Worm (Caenorhabditis elegans): Measurements from ENCODE around the gene ncs-7.
"Not testable (repeated sequence)": the region's sequence is repeated elsewhere in the genome, so short reads cannot be mapped to it uniquely, and the experiment has no call there.

The ncs-7 gene

ce11 chrX:17614245-17614644 is at the start of gene ncs-7:
TSS of gene ncs-7 (plus strand) at chrX:17614545.
- no peak for TF ChIP-seq unc-62 (GFP tag; optimal IDR thresholded peaks at IDR 0.05)

- no peak for TF ChIP-seq unc-62 (GFP tag; optimal IDR thresholded peaks at IDR 0.05)
Measured at ce11 chrX:17567378-17567777, 47.0 kb upstream of the ncs-7 start, which contains the start of gene F39B3.7. TSS of gene F39B3.7 (minus strand) at chrX:17567478.

ce11 chrX:17579011-17579410 is 35.3 kb upstream of the ncs-7 start, which contains the start of gene F39B3.3:
TSS of gene F39B3.3 (minus strand) at chrX:17579111.
- not testable (repeated sequence) for TF ChIP-seq unc-62 (GFP tag; optimal IDR thresholded peaks at IDR 0.05)

- no peak for TF ChIP-seq unc-62 (GFP tag; optimal IDR thresholded peaks at IDR 0.05)
Measured at ce11 chrX:17579779-17580178, 34.6 kb upstream of the ncs-7 start, which contains the start of gene frpr-7. TSS of gene frpr-7 (minus strand) at chrX:17579879.

- no peak for TF ChIP-seq unc-62 (GFP tag; optimal IDR thresholded peaks at IDR 0.05)
Measured at ce11 chrX:17598712-17599111, 15.6 kb upstream of the ncs-7 start.

- TF ChIP-seq unc-62 (GFP tag; optimal IDR thresholded peaks at IDR 0.05), result no peak
Measured at ce11 chrX:17600139-17600538, 14.2 kb upstream of the ncs-7 start, which contains the start of gene lec-9. TSS of gene lec-9 (plus strand) at chrX:17600487.

ce11 chrX:17601345-17601744 is 13.0 kb upstream of the ncs-7 start:
- TF ChIP-seq unc-62 (GFP tag; optimal IDR thresholded peaks at IDR 0.05), result no peak

- no peak for TF ChIP-seq unc-62 (GFP tag; optimal IDR thresholded peaks at IDR 0.05)
Measured at ce11 chrX:17609948-17610347, 4.4 kb upstream of the ncs-7 start, which contains the start of gene C16H3.3. TSS of gene C16H3.3 (minus strand) at chrX:17610048.

- TF ChIP-seq unc-62 (GFP tag; optimal IDR thresholded peaks at IDR 0.05), result no peak
Measured at ce11 chrX:17610406-17610981, 3.9 kb upstream of the ncs-7 start.

ce11 chrX:17611180-17611579 is 3.2 kb upstream of the ncs-7 start:
- TF ChIP-seq unc-62 (GFP tag; optimal IDR thresholded peaks at IDR 0.05), result no peak

ce11 chrX:17613024-17613423 is 1.3 kb upstream of the ncs-7 start:
- no peak for TF ChIP-seq unc-62 (GFP tag; optimal IDR thresholded peaks at IDR 0.05)

ce11 chrX:17625245-17625644 is 10.9 kb downstream of the ncs-7 start:
- TF ChIP-seq unc-62 (GFP tag; optimal IDR thresholded peaks at IDR 0.05), result no peak

ce11 chrX:17625729-17626128 is 11.4 kb downstream of the ncs-7 start:
- no peak for TF ChIP-seq unc-62 (GFP tag; optimal IDR thresholded peaks at IDR 0.05)

ce11 chrX:17626599-17626998 is 12.3 kb downstream of the ncs-7 start:
- no peak for TF ChIP-seq unc-62 (GFP tag; optimal IDR thresholded peaks at IDR 0.05)

- no peak for TF ChIP-seq unc-62 (GFP tag; optimal IDR thresholded peaks at IDR 0.05)
Measured at ce11 chrX:17627382-17627781, 13.0 kb downstream of the ncs-7 start.

ce11 chrX:17627923-17628322 is 13.6 kb downstream of the ncs-7 start:
- TF ChIP-seq unc-62 (GFP tag; optimal IDR thresholded peaks at IDR 0.05), result no peak

- no peak for TF ChIP-seq unc-62 (GFP tag; optimal IDR thresholded peaks at IDR 0.05)
Measured at ce11 chrX:17628345-17628744, 14.0 kb downstream of the ncs-7 start.

- no peak for TF ChIP-seq unc-62 (GFP tag; optimal IDR thresholded peaks at IDR 0.05)
Measured at ce11 chrX:17630888-17631287, 16.5 kb downstream of the ncs-7 start.
